Worm (Caenorhabditis elegans): ENCODE data around the gene F45F2.11.

F45F2.11 gene

DNA sequence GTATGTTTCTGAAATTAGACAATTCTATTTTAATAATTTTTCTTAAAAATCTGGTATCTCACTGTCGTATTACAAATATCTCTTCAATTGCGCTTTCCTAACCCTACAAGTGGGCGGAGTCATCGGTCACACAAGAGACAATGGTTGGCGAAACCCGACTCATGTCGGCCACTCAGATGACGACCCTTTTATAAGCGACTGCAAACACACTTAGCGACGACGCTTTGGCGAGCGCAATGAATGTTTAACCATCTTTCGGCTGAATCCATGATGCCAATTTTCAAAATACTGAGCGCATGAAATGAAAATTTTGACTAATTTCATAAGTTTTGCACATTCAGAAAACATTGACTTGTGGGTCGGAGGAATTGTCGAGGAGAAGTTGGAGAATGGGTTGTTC is 20.3 kb downstream of the F45F2.11 start (continued):
- TF ChIP-seq nhr-11 (tag; optimal IDR thresholded peaks at IDR 0.05) (peak; percentile 28), pros-1 (tag; optimal IDR thresholded peaks at IDR 0.05) (peak; percentile 71), odd-2 (tag; optimal IDR thresholded peaks at IDR 0.05) (peak; percentile 83), eyg-1 (tag; optimal IDR thresholded peaks at IDR 0.05) (peak; percentile 98), rnt-1 (tag; optimal IDR thresholded peaks at IDR 0.05) (peak; percentile 97), ceh-24 (tag; optimal IDR thresholded peaks at IDR 0.05) (peak; percentile 100), elt-4 (tag; optimal IDR thresholded peaks at IDR 0.05) (peak; percentile 96), ceh-34 (tag; optimal IDR thresholded peaks at IDR 0.05) (peak; percentile 98), ref-2 (tag; optimal IDR thresholded peaks at IDR 0.05) (peak; percentile 98), hlh-30 (tag; optimal IDR thresholded peaks at IDR 0.05; ENCODE audit: insufficient read depth) (peak; percentile 77), zip-5 (tag; optimal IDR thresholded peaks at IDR 0.05) (peak; percentile 92), pat-9 (tag; optimal IDR thresholded peaks at IDR 0.05) (peak; percentile 99), ceh-6 (GFP tag; optimal IDR thresholded peaks at IDR 0.05) (peak; percentile 99), ceh-45 (GFP tag; IDR thresholded peaks at IDR 0.05) (peak; percentile 99), K02D7.2 (tag; optimal IDR thresholded peaks at IDR 0.05) (peak; percentile 99), unc-86 (tag; optimal IDR thresholded peaks at IDR 0.05) (peak; percentile 99), Y22D7AL.16 (tag; optimal IDR thresholded peaks at IDR 0.05) (peak; percentile 99), F13H6.1 (tag; optimal IDR thresholded peaks at IDR 0.05) (peak; percentile 99), pqm-1 (tag; optimal IDR thresholded peaks at IDR 0.05) (peak; percentile 100), mec-3 (tag; optimal IDR thresholded peaks at IDR 0.05; ENCODE audit: borderline replicate concordance) (peak; percentile 99), pha-2 (tag; optimal IDR thresholded peaks at IDR 0.05) (peak; percentile 96), dmd-4 (tag; optimal IDR thresholded peaks at IDR 0.05; ENCODE audit: borderline replicate concordance) (peak; percentile 99), nhr-232 (tag; optimal IDR thresholded peaks at IDR 0.05) (peak; percentile 97), unc-42 (tag; optimal IDR thresholded peaks at IDR 0.05) (peak; percentile 89), ceh-22 (tag; optimal IDR thresholded peaks at IDR 0.05) (peak; percentile 79), ceh-19 (GFP tag; optimal IDR thresholded peaks at IDR 0.05) (peak; percentile 99), che-1 (tag; optimal IDR thresholded peaks at IDR 0.05) (peak; percentile 98), unc-55 (GFP tag; optimal IDR thresholded peaks at IDR 0.05) (peak; percentile 32), hlh-6 (tag; optimal IDR thresholded peaks at IDR 0.05) (peak; percentile 99), elt-2 (tag; optimal IDR thresholded peaks at IDR 0.05) (peak; percentile 99), ceh-30 (tag; optimal IDR thresholded peaks at IDR 0.05) (peak; percentile 98), sdc-2 (tag; optimal IDR thresholded peaks at IDR 0.05) (peak; percentile 93), dve-1 (tag; optimal IDR thresholded peaks at IDR 0.05) (peak; percentile 98), nfya-1 (tag; optimal IDR thresholded peaks at IDR 0.05) (peak; percentile 89), K09A11.1 (tag; optimal IDR thresholded peaks at IDR 0.05; ENCODE audit: insufficient read depth) (peak; percentile 95), sox-2 (GFP tag; IDR thresholded peaks at IDR 0.05) (peak; percentile 98), ceh-18 (tag; optimal IDR thresholded peaks at IDR 0.05) (peak; percentile 95)

DNA sequence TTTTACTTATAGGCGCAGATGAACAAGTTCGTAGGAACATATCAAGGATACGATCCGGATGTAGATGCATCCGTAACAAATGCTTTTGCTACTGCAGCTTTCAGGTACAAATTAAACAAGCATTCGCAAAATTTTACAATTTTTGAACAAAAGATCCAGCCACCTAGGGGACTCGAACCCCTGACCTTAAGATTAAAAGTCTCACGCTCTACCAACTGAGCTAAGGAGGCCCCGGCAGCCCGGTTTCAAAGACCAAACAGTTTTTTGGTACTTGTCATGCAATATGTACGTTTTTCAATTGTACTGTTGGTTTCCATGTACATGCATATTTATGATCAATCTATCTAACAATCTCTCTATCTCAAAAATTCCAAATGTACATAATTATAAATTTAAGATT is 21.3 kb downstream of the F45F2.11 start:
- TF ChIP-seq odd-2 (tag; optimal IDR thresholded peaks at IDR 0.05) (no peak), nfya-1 (tag; optimal IDR thresholded peaks at IDR 0.05) (no peak), ttx-3 (tag; optimal IDR thresholded peaks at IDR 0.05) (no peak), pqm-1 (tag; optimal IDR thresholded peaks at IDR 0.05) (no peak), sdc-2 (tag; optimal IDR thresholded peaks at IDR 0.05) (no peak), Y22D7AL.16 (tag; optimal IDR thresholded peaks at IDR 0.05) (no peak), gmeb-2 (tag; optimal IDR thresholded peaks at IDR 0.05) (no peak), hlh-8 (tag; optimal IDR thresholded peaks at IDR 0.05) (no peak), hlh-15 (tag; optimal IDR thresholded peaks at IDR 0.05) (no peak), sox-4 (tag; optimal IDR thresholded peaks at IDR 0.05) (no peak), K09A11.1 (tag; optimal IDR thresholded peaks at IDR 0.05; ENCODE audit: insufficient read depth) (no peak), ceh-6 (GFP tag; optimal IDR thresholded peaks at IDR 0.05) (no peak)

Measured in whole organism, late embryonic.